Fruit fly (Drosophila melanogaster) S2 (cell line): ENCODE data around the gene CG2256.

ENCODE experiments used
- CG8478 ChIP-seq: fragments of >200 bp; optimal IDR thresholded peaks from 2 replicates; lab custom pipeline; 2018
- CTCF ChIP-seq, 2 experiments: fragments of >200 bp; optimal IDR thresholded peaks; 2 replicates each; lab custom pipeline; 2018

The CG2256 gene

dm6 chrX:8113386-8114279, 26.6 kb upstream of the CG2256 start:
- no peak for TF ChIP-seq CG8478 (lab: Kevin White, UChicago)
- TF ChIP-seq CTCF (optimal IDR thresholded peaks at IDR 0.05; lab: Kevin White, UChicago): no peak

- TF ChIP-seq CG8478 (lab: Kevin White, UChicago) (no peak), CTCF (optimal IDR thresholded peaks at IDR 0.05; lab: Kevin White, UChicago) (no peak)
Measured at dm6 chrX:8112715-8113114, 25.7 kb upstream of the CG2256 start.

- TF ChIP-seq CTCF (optimal IDR thresholded peaks at IDR 0.05; lab: Kevin White, UChicago): no peak
- no peak for TF ChIP-seq CG8478 (lab: Kevin White, UChicago)
Measured at dm6 chrX:8110984-8111383, 24.0 kb upstream of the CG2256 start.

- TF ChIP-seq CTCF (optimal IDR thresholded peaks at IDR 0.05; lab: Kevin White, UChicago): no peak
- no peak for TF ChIP-seq CG8478 (lab: Kevin White, UChicago)
Measured at dm6 chrX:8107936-8108335, 20.9 kb upstream of the CG2256 start.

- TF ChIP-seq CG8478 (lab: Kevin White, UChicago) (no peak), CTCF (optimal IDR thresholded peaks at IDR 0.05; lab: Kevin White, UChicago) (no peak)
Measured at dm6 chrX:8106281-8107050, 19.5 kb upstream of the CG2256 start.

- TF ChIP-seq CTCF (optimal IDR thresholded peaks at IDR 0.05; lab: Kevin White, UChicago) (no peak), CG8478 (lab: Kevin White, UChicago) (no peak)
Measured at dm6 chrX:8101479-8102198, 14.6 kb upstream of the CG2256 start, which contains the start of gene CG2258. CG2258 (minus strand) TSS chrX:8102095.

- TF ChIP-seq CTCF (optimal IDR thresholded peaks at IDR 0.05; lab: Kevin White, UChicago): no peak
- no peak for TF ChIP-seq CG8478 (lab: Kevin White, UChicago)
Measured at dm6 chrX:8100826-8101079, 13.7 kb upstream of the CG2256 start.

dm6 chrX:8100026-8100825, 13.2 kb upstream of the CG2256 start:
- TF ChIP-seq CG8478 (lab: Kevin White, UChicago) (no peak), CTCF (optimal IDR thresholded peaks at IDR 0.05; lab: Kevin White, UChicago) (no peak)

- no peak for TF ChIP-seq CG8478 (lab: Kevin White, UChicago)
- TF ChIP-seq CTCF (optimal IDR thresholded peaks at IDR 0.05; lab: Kevin White, UChicago): peak in 1 of 2 experiments; percentile 50
Measured at dm6 chrX:8093722-8094177, 6.7 kb upstream of the CG2256 start, which contains the start of gene UbcE2H. UbcE2H (minus strand) TSS chrX:8094064.

- TF ChIP-seq CTCF (optimal IDR thresholded peaks at IDR 0.05; lab: Kevin White, UChicago) (no peak), CG8478 (lab: Kevin White, UChicago) (no peak)
Measured at dm6 chrX:8092893-8093721, 6.1 kb upstream of the CG2256 start.

dm6 chrX:8092075-8092682, 5.2 kb upstream of the CG2256 start:
- TF ChIP-seq CG8478 (lab: Kevin White, UChicago) (no peak), CTCF (optimal IDR thresholded peaks at IDR 0.05; lab: Kevin White, UChicago) (no peak)

- no peak for TF ChIP-seq CG8478 (lab: Kevin White, UChicago)
- no peak for TF ChIP-seq CTCF (optimal IDR thresholded peaks at IDR 0.05; lab: Kevin White, UChicago)
Measured at dm6 chrX:8091017-8091620, 4.1 kb upstream of the CG2256 start.
